Worm (Caenorhabditis elegans) whole organism, L1 larva: ENCODE results near the gene C40H1.9.

Experiments
- C16A3.4 ChIP-seq: fragments of 150-350 bp; optimal IDR thresholded peaks from 2 replicates; lab custom pipeline; 2014; ENCODE audit warnings: missing biosample characterization, missing genetic modification characterization
- C34B4.2 ChIP-seq: sonication (generic microtip); optimal IDR thresholded peaks from 2 replicates; lab custom pipeline; 2017; ENCODE audit warnings: mild to moderate bottlenecking, missing genetic modification characterization, missing compliant biosample characterization
- F16B12.6 ChIP-seq: fragments of 150-350 bp; optimal IDR thresholded peaks from 2 replicates; lab custom pipeline; 2014; ENCODE audit warnings: missing biosample characterization, missing genetic modification characterization
- aha-1 ChIP-seq: fragments of 150-350 bp; optimal IDR thresholded peaks from 2 replicates; lab custom pipeline; 2014; ENCODE audit warnings: missing biosample characterization, missing genetic modification characterization
- aly-2 ChIP-seq: fragments of 150-350 bp; optimal IDR thresholded peaks from 2 replicates; lab custom pipeline; 2014; ENCODE audit warnings: missing biosample characterization, missing genetic modification characterization
- ama-1 ChIP-seq: fragments of 150-350 bp; optimal IDR thresholded peaks from 2 replicates; lab custom pipeline; 2014
- blmp-1 ChIP-seq: fragments of 150-350 bp; optimal IDR thresholded peaks from 2 replicates; lab custom pipeline; 2014; ENCODE audit warnings: missing biosample characterization, missing genetic modification characterization
- ceh-82 ChIP-seq, 3 experiments: fragments of 150-350 bp in 1 of 3; sonication (generic microtip) in 2 of 3; optimal IDR thresholded peaks; 2 replicates each; lab custom pipeline; 2014 to 2017; ENCODE audit warnings: missing biosample characterization in 3 of 3, missing genetic modification characterization in 3 of 3
- ceh-88 ChIP-seq: fragments of 200-800 bp; sonication (Bioruptor generic); IDR thresholded peaks from 2 replicates; pipeline ENCODE4 v1.3.6; 2022; ENCODE audit warnings: missing genetic modification characterization, missing compliant biosample characterization
- ceh-90 ChIP-seq: sonication (generic microtip); optimal IDR thresholded peaks from 2 replicates; lab custom pipeline; 2016; ENCODE audit warnings: missing genetic modification characterization, missing compliant biosample characterization
- ces-1 ChIP-seq: fragments of 150-350 bp; optimal IDR thresholded peaks from 2 replicates; lab custom pipeline; 2014; ENCODE audit warnings: missing biosample characterization, missing genetic modification reagents, missing genetic modification characterization
- dpl-1 ChIP-seq, 3 experiments: fragments of 150-350 bp in 2 of 3; sonication (generic microtip) in 1 of 3; optimal IDR thresholded peaks; 2 replicates each; lab custom pipeline; 2014 to 2017; ENCODE audit warnings: missing biosample characterization in 3 of 3, missing genetic modification characterization in 3 of 3, missing genetic modification reagents in 3 of 3
- dsc-1 ChIP-seq: sonication (generic microtip); optimal IDR thresholded peaks from 2 replicates; lab custom pipeline; 2016; ENCODE audit warnings: mild to moderate bottlenecking, missing genetic modification characterization, missing compliant biosample characterization
- efl-1 ChIP-seq, 4 experiments: fragments of 150-350 bp; optimal IDR thresholded peaks in 3 of 4; peaks in 1 of 4; 1 replicate in 1 of 4; 2 replicates in 3 of 4; lab custom pipeline; 2014; ENCODE audit warnings: missing biosample characterization in 2 of 4, missing genetic modification characterization in 2 of 4, missing genetic modification reagents in 2 of 4
- egl-13 ChIP-seq: sonication (generic microtip); optimal IDR thresholded peaks from 2 replicates; lab custom pipeline; 2016; ENCODE audit warnings: missing genotype, missing genetic modification reagents, missing genetic modification characterization, missing compliant biosample characterization
- ets-5 ChIP-seq: fragments of 200-800 bp; sonication (Bioruptor generic); IDR thresholded peaks from 2 replicates; pipeline ENCODE4 v1.3.6; 2022; ENCODE audit warnings: missing genetic modification characterization, missing compliant biosample characterization
- fkh-4 ChIP-seq: sonication (generic microtip); optimal IDR thresholded peaks from 2 replicates; lab custom pipeline; 2016; ENCODE audit warnings: missing compliant biosample characterization, missing genetic modification characterization, borderline replicate concordance
- fkh-8 ChIP-seq: sonication (generic microtip); optimal IDR thresholded peaks from 2 replicates; lab custom pipeline; 2016; ENCODE audit warnings: mild to moderate bottlenecking, missing genetic modification characterization, missing compliant biosample characterization
- fos-1 ChIP-seq: fragments of 150-350 bp; optimal IDR thresholded peaks from 2 replicates; lab custom pipeline; 2014; ENCODE audit warnings: missing biosample characterization, missing genetic modification characterization
- hlh-17 ChIP-seq: fragments of 200-800 bp; sonication (Bioruptor generic); optimal IDR thresholded peaks from 2 replicates; lab custom pipeline; 2018; ENCODE audit warnings: missing genetic modification characterization, mild to moderate bottlenecking, missing compliant biosample characterization, moderate library complexity, borderline replicate concordance
- hlh-4 ChIP-seq: sonication (generic microtip); optimal IDR thresholded peaks from 2 replicates; lab custom pipeline; 2016; ENCODE audit warnings: mild to moderate bottlenecking, missing genetic modification characterization, missing compliant biosample characterization
- hpl-2 ChIP-seq: fragments of 150-350 bp; optimal IDR thresholded peaks from 2 replicates; lab custom pipeline; 2014; ENCODE audit warnings: missing biosample characterization, missing genetic modification reagents, missing genetic modification characterization
- irx-1 ChIP-seq: sonication (generic microtip); optimal IDR thresholded peaks from 2 replicates; lab custom pipeline; 2016; ENCODE audit warnings: missing genetic modification characterization, missing compliant biosample characterization
- isw-1 ChIP-seq: fragments of 200-800 bp; sonication (Bioruptor generic); IDR thresholded peaks from 2 replicates; pipeline ENCODE4 v1.3.6; 2022; ENCODE audit warnings: missing genetic modification characterization, missing compliant biosample characterization
- lin-13 ChIP-seq: fragments of 150-350 bp; optimal IDR thresholded peaks from 2 replicates; lab custom pipeline; 2014; ENCODE audit warnings: missing biosample characterization, missing genetic modification reagents, missing genetic modification characterization
- lin-15B ChIP-seq: fragments of 150-350 bp; sonication (generic microtip); optimal IDR thresholded peaks from 3 replicates; lab custom pipeline; 2014; ENCODE audit warnings: missing biosample characterization, missing genetic modification characterization
- lin-35 ChIP-seq, 2 experiments: fragments of 150-350 bp; optimal IDR thresholded peaks; 2 replicates each; lab custom pipeline; 2014; ENCODE audit warnings: missing biosample characterization in 2 of 2, missing genetic modification characterization in 2 of 2, missing genetic modification reagents in 2 of 2
- lin-39 ChIP-seq: fragments of 150-350 bp; optimal IDR thresholded peaks from 2 replicates; lab custom pipeline; 2014; ENCODE audit warnings: missing biosample characterization, missing genetic modification reagents, missing genetic modification characterization
- lsy-2 ChIP-seq, 2 experiments: fragments of 150-350 bp; optimal IDR thresholded peaks; 2 replicates each; lab custom pipeline; 2014; ENCODE audit warnings: missing biosample characterization in 2 of 2, missing genetic modification characterization in 2 of 2
- mdl-1 ChIP-seq, 2 experiments: fragments of 150-350 bp; optimal IDR thresholded peaks; 2 replicates each; lab custom pipeline; 2014 to 2017; ENCODE audit warnings: missing biosample characterization in 2 of 2, missing genetic modification characterization in 2 of 2, inconsistent platforms in 1 of 2
- mef-2 ChIP-seq: fragments of 150-350 bp; optimal IDR thresholded peaks from 2 replicates; lab custom pipeline; 2014; ENCODE audit warnings: missing biosample characterization, missing genetic modification characterization
- mep-1 ChIP-seq: fragments of 150-350 bp; optimal IDR thresholded peaks from 2 replicates; lab custom pipeline; 2014; ENCODE audit warnings: missing biosample characterization, missing genetic modification characterization
- nhr-12 ChIP-seq: sonication (generic microtip); optimal IDR thresholded peaks from 2 replicates; lab custom pipeline; 2017; ENCODE audit warnings: missing biosample characterization, missing genetic modification characterization
- nhr-20 ChIP-seq: sonication (generic microtip); optimal IDR thresholded peaks from 2 replicates; lab custom pipeline; 2016; ENCODE audit warnings: mild to moderate bottlenecking, missing genetic modification characterization, missing compliant biosample characterization
- nhr-47 ChIP-seq: sonication (generic microtip); optimal IDR thresholded peaks from 2 replicates; lab custom pipeline; 2016; ENCODE audit warnings: mild to moderate bottlenecking, missing genetic modification characterization, moderate library complexity, missing compliant biosample characterization
- nhr-71 ChIP-seq: sonication (generic microtip); optimal IDR thresholded peaks from 2 replicates; lab custom pipeline; 2016; ENCODE audit warnings: mild to moderate bottlenecking, missing genetic modification characterization, moderate library complexity, missing compliant biosample characterization
- nhr-77 ChIP-seq: fragments of 150-350 bp; optimal IDR thresholded peaks from 2 replicates; lab custom pipeline; 2014; ENCODE audit warnings: missing biosample characterization, missing genetic modification characterization
- nhr-90 ChIP-seq: sonication (generic microtip); optimal IDR thresholded peaks from 2 replicates; lab custom pipeline; 2016; ENCODE audit warnings: mild to moderate bottlenecking, missing genetic modification characterization, missing compliant biosample characterization; ENCODE audit not compliant: poor library complexity
- pag-3 ChIP-seq: sonication (generic microtip); optimal IDR thresholded peaks from 2 replicates; lab custom pipeline; 2017; ENCODE audit warnings: missing genetic modification characterization, mild to moderate bottlenecking, missing compliant biosample characterization, antibody characterized with exemption, borderline replicate concordance; ENCODE audit not compliant: insufficient read depth
- pax-3 ChIP-seq: fragments of 200-800 bp; sonication (Bioruptor generic); optimal IDR thresholded peaks from 2 replicates; lab custom pipeline; 2018; ENCODE audit warnings: mild to moderate bottlenecking, missing genetic modification characterization, moderate library complexity, missing compliant biosample characterization
- rnt-1 ChIP-seq: sonication (generic microtip); optimal IDR thresholded peaks from 2 replicates; lab custom pipeline; 2016; ENCODE audit warnings: mild to moderate bottlenecking, missing genetic modification characterization, moderate library complexity, missing compliant biosample characterization
- skn-1 ChIP-seq: fragments of 150-350 bp; optimal IDR thresholded peaks from 2 replicates; lab custom pipeline; 2014; ENCODE audit warnings: missing biosample characterization, missing genetic modification characterization
- snu-23 ChIP-seq: sonication (generic microtip); optimal IDR thresholded peaks from 2 replicates; lab custom pipeline; 2016; ENCODE audit warnings: missing genetic modification characterization, missing compliant biosample characterization
- tbx-2 ChIP-seq: sonication (generic microtip); optimal IDR thresholded peaks from 2 replicates; lab custom pipeline; 2016; ENCODE audit warnings: missing genetic modification characterization, missing compliant biosample characterization
- unc-30 ChIP-seq: sonication (generic microtip); optimal IDR thresholded peaks from 2 replicates; lab custom pipeline; 2017; ENCODE audit warnings: missing biosample characterization, missing genetic modification characterization
- vab-15 ChIP-seq: sonication (generic microtip); optimal IDR thresholded peaks from 2 replicates; lab custom pipeline; 2017; ENCODE audit warnings: missing genotype, mild to moderate bottlenecking, missing genetic modification characterization, missing compliant biosample characterization
- xbp-1 ChIP-seq: sonication (generic microtip); optimal IDR thresholded peaks from 2 replicates; lab custom pipeline; 2016; ENCODE audit warnings: missing genetic modification characterization, missing compliant biosample characterization
- zag-1 ChIP-seq: fragments of 150-350 bp; optimal IDR thresholded peaks from 2 replicates; lab custom pipeline; 2014; ENCODE audit warnings: missing biosample characterization, missing genetic modification characterization
- zip-4 ChIP-seq: fragments of 200-800 bp; sonication (Bioruptor generic); optimal IDR thresholded peaks from 2 replicates; lab custom pipeline; 2018; ENCODE audit warnings: mild to moderate bottlenecking, missing genetic modification characterization, moderate library complexity, missing compliant biosample characterization

The C40H1.9 gene

DNA sequence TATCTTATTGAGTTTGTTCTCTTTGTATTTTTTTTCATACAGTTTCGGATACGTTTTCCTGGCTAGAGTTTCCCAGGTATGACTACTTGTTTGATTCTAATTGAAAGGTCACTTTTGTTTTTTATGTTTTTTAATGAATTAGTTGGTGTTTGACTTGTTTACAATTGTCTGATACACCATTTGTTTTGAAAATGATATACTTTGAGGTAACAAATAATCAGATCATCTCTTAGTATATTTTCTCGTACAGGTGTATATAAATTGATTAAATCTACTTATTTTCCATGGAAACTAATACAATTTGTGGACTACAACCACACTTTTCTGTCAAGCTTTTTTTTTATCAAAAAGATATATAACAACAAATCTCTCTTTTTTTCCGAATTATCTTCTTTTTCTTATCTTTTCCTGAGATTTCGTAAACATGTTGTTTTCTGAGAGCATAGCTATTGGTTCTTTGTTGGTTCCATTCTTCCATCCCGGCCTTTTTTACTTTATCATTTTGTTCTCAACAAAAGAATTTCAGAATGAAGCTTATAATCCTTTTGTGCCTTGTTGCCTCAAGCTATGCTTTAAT lies 10.1 kb downstream of the C40H1.9 start, which contains the start of gene ttr-5:
ttr-5 (plus strand) TSS at position 527 of the 577 bp plus-strand sequence.
- no peak for TF ChIP-seq mdl-1 (tag; optimal IDR thresholded peaks at IDR 0.05; lab: Kevin White, UChicago)
- no peak for TF ChIP-seq mef-2
- TF ChIP-seq blmp-1 (tag; lab: Kevin White, UChicago), result no peak
- no peak for TF ChIP-seq rnt-1 (tag; lab: Kevin White, UChicago)
- no peak for TF ChIP-seq irx-1 (tag; lab: Kevin White, UChicago)
- TF ChIP-seq nhr-12 (tag; lab: Kevin White, UChicago), result no peak
- no peak for TF ChIP-seq hlh-4 (tag; lab: Kevin White, UChicago)
- TF ChIP-seq zip-4 (GFP tag; lab: Kevin White, UChicago), result no peak
- no peak for TF ChIP-seq vab-15 (tag; lab: Kevin White, UChicago)
- no peak for TF ChIP-seq unc-30 (tag; lab: Kevin White, UChicago)
- no peak for TF ChIP-seq snu-23
- no peak for TF ChIP-seq C34B4.2
- no peak for TF ChIP-seq lin-39
- no peak for TF ChIP-seq ceh-82 (tag; optimal IDR thresholded peaks at IDR 0.05; lab: Kevin White, UChicago)
- no peak for TF ChIP-seq dpl-1 (GFP tag; optimal IDR thresholded peaks at IDR 0.05; lab: Kevin White, UChicago)
- TF ChIP-seq isw-1 (GFP tag; lab: Robert Waterston, UW), result no peak

DNA sequence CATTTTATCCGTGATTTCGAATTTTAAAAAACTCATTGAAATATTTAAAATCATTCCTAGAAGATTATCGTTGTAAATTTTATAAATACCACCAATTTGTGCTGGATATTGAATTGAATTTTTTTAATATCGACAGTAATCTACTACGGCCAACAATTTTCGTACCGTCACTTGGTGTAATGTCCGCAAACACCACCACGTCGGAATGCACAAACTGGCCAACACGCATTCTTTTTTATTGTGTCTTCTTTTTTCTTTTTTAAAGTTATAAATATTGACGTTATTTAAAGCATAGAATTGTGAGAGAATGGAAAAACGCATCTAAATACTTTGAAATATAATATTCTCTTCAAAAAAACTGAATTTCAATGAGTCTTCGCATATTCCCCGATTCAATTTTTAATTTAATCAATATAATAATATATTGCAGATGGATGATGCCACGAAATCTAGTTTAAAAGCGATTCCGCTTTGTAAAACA lies 11.4 kb downstream of the C40H1.9 start, which contains the start of gene ufc-1:
ufc-1 (plus strand) TSS at position 431 of the 481 bp plus-strand sequence.
- TF ChIP-seq nhr-77 (tag; lab: Kevin White, UChicago), result no peak
- TF ChIP-seq dpl-1 (GFP tag; optimal IDR thresholded peaks at IDR 0.05; lab: Kevin White, UChicago), result peak in 2 of 3 experiments; percentile 41 to 43
- no peak for TF ChIP-seq aly-2 (tag; lab: Kevin White, UChicago)
- TF ChIP-seq lin-13 (GFP tag; lab: Kevin White, UChicago), result no peak
- TF ChIP-seq ceh-90 (tag; lab: Kevin White, UChicago), result no peak
- TF ChIP-seq ets-5, result no peak
- TF ChIP-seq aha-1 (tag; lab: Kevin White, UChicago), result no peak
- no peak for TF ChIP-seq hlh-17 (GFP tag; lab: Kevin White, UChicago)
- no peak for TF ChIP-seq nhr-90 (tag; lab: Kevin White, UChicago)
- TF ChIP-seq efl-1 (optimal IDR thresholded peaks at IDR 0.05; lab: Kevin White, UChicago), result peak; percentile 32 to 50
- peak; percentile 25 to 92 for TF ChIP-seq efl-1 (GFP tag; optimal IDR thresholded peaks at IDR 0.05 in 1 of 2; lab: Kevin White, UChicago)
- TF ChIP-seq nhr-47 (tag; lab: Kevin White, UChicago), result no peak
- TF ChIP-seq F16B12.6, result peak; percentile 86
- TF ChIP-seq snu-23, result peak; percentile 35
- TF ChIP-seq lsy-2 (tag; optimal IDR thresholded peaks at IDR 0.05; lab: Kevin White, UChicago), result peak; percentile 49 to 59
- TF ChIP-seq unc-30 (tag; lab: Kevin White, UChicago), result no peak
- TF ChIP-seq dsc-1 (tag; lab: Kevin White, UChicago), result no peak
- TF ChIP-seq rnt-1 (tag; lab: Kevin White, UChicago), result peak; percentile 26
- TF ChIP-seq mep-1 (tag; lab: Kevin White, UChicago), result peak; percentile 51
- peak; percentile 4 to 22 for TF ChIP-seq lin-35 (GFP tag; optimal IDR thresholded peaks at IDR 0.05; lab: Kevin White, UChicago)
- TF ChIP-seq hpl-2, result no peak
- peak; percentile 12 for TF ChIP-seq tbx-2
- TF ChIP-seq blmp-1 (tag; lab: Kevin White, UChicago), result peak; percentile 36
- peak; percentile 14 for TF ChIP-seq xbp-1
- TF ChIP-seq fkh-4, result no peak
- TF ChIP-seq nhr-71, result peak; percentile 38
- TF ChIP-seq ces-1 (GFP tag; lab: Kevin White, UChicago), result no peak
- no peak for TF ChIP-seq mef-2
- peak; percentile 24 for TF ChIP-seq C16A3.4 (tag; lab: Kevin White, UChicago)
- no peak for TF ChIP-seq egl-13 (tag; lab: Kevin White, UChicago)
- TF ChIP-seq pag-3 (tag; lab: Kevin White, UChicago), result no peak
- no peak for TF ChIP-seq pax-3 (tag; lab: Kevin White, UChicago)
- no peak for TF ChIP-seq skn-1 (tag; lab: Kevin White, UChicago)
- no peak for TF ChIP-seq fkh-8
- TF ChIP-seq lin-15B, result no peak
- TF ChIP-seq nhr-20, result peak; percentile 28
- no peak for TF ChIP-seq zag-1 (tag; lab: Kevin White, UChicago)
- no peak for TF ChIP-seq ama-1 (lab: Kevin White, UChicago)
- no peak for TF ChIP-seq fos-1 (tag; lab: Kevin White, UChicago)
- no peak for TF ChIP-seq ceh-88 (GFP tag; lab: Robert Waterston, UW)
